Fruit fly (Drosophila melanogaster): Measurements from ENCODE around the gene cnc.

cnc gene

DNA sequence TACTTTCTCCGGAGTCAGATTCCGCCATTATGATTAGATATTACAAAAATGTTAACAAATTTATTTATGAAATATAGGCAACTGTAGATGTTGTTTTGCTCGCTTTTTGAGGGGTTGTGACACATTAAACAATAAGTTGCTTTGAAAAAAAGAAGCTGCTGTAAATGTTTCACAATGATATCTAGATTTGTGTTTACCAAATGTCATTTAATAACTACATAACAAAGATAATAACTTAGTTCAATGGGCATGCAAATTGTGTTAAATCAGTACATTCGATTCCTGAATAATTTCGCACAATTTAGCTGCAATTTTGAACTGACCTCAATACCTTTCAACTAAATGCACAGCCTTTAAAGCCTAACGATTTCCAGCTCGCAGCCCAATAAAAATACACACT, 22.6 kb downstream of the cnc start, which contains the start of gene fzo:
TSS of gene fzo (minus strand) at position 101 of the 400 bp plus-strand sequence.
- no peak for TF ChIP-seq psq (optimal IDR thresholded peaks at IDR 0.05)
- no peak for TF ChIP-seq Dll (optimal IDR thresholded peaks at IDR 0.05)
- TF ChIP-seq EcR (GFP tag; optimal IDR thresholded peaks at IDR 0.05), result no peak
- no peak for TF ChIP-seq usp (GFP tag; optimal IDR thresholded peaks at IDR 0.05)
- no peak for TF ChIP-seq pan (optimal IDR thresholded peaks at IDR 0.05)
- TF ChIP-seq CG8478 (optimal IDR thresholded peaks at IDR 0.05), result no peak

DNA sequence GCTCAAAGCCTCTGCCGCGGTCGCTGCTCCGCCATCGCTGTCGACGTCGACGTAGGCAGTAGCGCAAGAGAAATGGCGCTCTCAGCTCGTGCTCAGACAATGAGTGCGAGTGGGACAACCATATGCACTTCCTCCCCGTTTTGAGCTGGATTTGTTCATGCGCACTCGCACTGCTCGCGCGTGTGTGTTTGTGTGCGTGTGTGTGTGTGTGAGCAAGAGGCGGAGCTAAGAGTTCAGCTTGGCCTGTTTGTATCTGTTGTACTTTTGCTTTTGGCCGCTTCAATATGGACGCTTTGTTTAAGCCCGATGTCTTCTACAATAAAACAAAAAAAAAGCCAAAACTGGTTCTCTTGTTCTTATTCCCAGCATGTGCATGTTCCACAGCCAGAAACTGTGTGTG, 25.4 kb downstream of the cnc start:
- TF ChIP-seq CG8478 (optimal IDR thresholded peaks at IDR 0.05) (peak; percentile 41), Dll (optimal IDR thresholded peaks at IDR 0.05) (peak; percentile 25), usp (GFP tag; optimal IDR thresholded peaks at IDR 0.05) (no peak)

DNA sequence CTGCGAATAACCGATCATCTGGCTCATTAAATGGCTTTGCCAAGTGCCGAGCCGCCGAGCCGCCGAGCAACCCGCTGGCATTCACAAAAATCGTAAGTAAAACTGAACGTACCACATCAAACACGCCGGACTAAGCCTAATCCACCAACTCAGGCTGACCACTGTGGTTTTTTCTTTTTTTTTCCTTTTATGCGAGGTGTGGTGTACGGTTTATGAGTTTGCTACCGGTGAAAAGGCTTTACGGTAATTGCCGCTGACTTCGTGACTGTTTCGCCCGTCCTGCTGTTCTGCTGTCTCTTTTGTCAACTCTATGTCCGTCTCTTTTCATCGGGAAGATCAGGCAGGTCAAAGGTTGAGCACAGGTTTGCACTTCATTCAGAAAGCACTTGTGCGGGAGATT, 30.8 kb downstream of the cnc start:
- TF ChIP-seq CG8478 (optimal IDR thresholded peaks at IDR 0.05), result no peak
- TF ChIP-seq Dll (optimal IDR thresholded peaks at IDR 0.05), result no peak
- TF ChIP-seq pan (optimal IDR thresholded peaks at IDR 0.05), result no peak
- no peak for TF ChIP-seq usp (GFP tag; optimal IDR thresholded peaks at IDR 0.05)
- no peak for TF ChIP-seq psq (optimal IDR thresholded peaks at IDR 0.05)
- TF ChIP-seq EcR (GFP tag; optimal IDR thresholded peaks at IDR 0.05), result no peak

DNA sequence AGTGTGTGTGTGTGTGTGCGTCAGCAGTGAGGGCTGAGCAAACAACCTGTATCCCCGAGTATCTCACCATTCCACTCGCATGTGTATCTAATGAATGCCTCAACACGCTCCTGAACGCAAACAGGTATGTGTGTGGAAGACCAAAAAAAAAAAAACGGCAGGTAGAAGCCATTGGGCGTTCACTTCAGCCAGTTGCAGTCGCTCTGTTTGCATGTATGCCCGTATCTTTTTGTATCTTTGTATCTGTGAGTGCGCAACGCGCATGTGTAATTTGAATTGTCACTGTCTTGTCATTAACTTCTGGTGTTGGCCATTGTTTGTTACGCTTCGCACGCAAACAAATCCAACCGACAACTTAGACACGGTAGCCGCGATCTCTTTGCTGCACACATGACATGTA, 33.1 kb downstream of the cnc start:
- TF ChIP-seq pan (optimal IDR thresholded peaks at IDR 0.05) (no peak), EcR (GFP tag; optimal IDR thresholded peaks at IDR 0.05) (no peak), Dll (optimal IDR thresholded peaks at IDR 0.05) (no peak), CG8478 (optimal IDR thresholded peaks at IDR 0.05) (no peak), usp (GFP tag; optimal IDR thresholded peaks at IDR 0.05) (no peak), psq (optimal IDR thresholded peaks at IDR 0.05) (no peak)

DNA sequence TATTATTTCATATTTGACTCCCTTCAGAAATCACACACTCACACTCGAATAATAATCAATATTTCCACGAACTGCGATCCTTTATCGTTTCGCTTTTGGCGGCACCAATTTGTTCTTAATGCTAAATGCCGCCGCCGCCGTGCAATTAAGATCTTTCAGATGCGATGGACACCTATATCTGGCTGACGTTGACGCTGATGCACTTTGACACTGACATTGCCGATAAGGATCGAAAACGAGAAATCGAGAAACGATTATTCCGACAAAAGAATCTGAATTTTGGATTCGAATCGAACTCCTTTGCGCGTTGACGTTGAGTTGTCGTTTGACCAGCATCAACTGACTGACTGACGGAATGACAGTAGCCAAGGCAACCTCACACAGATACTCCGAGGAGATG, 33.5 kb downstream of the cnc start:
- TF ChIP-seq usp (GFP tag; optimal IDR thresholded peaks at IDR 0.05) (no peak), EcR (GFP tag; optimal IDR thresholded peaks at IDR 0.05) (no peak), psq (optimal IDR thresholded peaks at IDR 0.05) (no peak), Dll (optimal IDR thresholded peaks at IDR 0.05) (no peak), CG8478 (optimal IDR thresholded peaks at IDR 0.05) (no peak), pan (optimal IDR thresholded peaks at IDR 0.05) (no peak)

DNA sequence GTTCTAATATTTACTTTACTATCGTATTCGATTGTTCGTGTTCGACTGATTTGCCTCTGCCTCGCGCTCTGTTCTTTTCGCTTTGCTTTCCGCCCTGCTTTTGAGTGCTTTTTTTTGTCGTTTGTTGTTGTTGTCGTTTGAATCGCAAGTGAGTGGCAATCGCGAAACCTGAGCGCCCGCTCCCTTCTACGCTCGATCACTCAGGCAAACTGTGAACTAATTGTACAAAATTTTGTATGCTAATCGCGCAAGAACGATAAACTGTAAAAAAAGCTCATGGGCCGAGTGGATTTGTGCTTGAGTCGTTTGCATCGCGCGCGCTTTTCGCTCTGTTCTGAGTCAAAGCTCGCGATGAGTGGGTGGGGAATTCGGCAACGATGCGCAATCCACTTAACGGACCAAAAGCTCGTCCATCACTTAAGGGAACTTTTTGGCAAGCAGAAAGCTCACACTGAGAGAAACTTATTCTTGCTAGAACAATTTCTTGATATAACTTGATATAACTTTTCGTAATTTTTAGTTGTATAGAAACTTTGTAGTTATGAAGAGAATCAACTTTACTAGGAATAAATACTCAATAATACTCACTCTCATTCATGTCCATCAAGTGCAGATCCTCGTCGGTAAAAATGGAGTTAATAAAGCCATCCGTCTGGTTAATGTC, 35.3 kb downstream of the cnc start:
- no peak for TF ChIP-seq usp (GFP tag; optimal IDR thresholded peaks at IDR 0.05)
- TF ChIP-seq pan (optimal IDR thresholded peaks at IDR 0.05), result no peak
- no peak for TF ChIP-seq CG8478 (optimal IDR thresholded peaks at IDR 0.05)
- no peak for TF ChIP-seq Dll (optimal IDR thresholded peaks at IDR 0.05)
- TF ChIP-seq EcR (GFP tag; optimal IDR thresholded peaks at IDR 0.05), result no peak
- TF ChIP-seq psq (optimal IDR thresholded peaks at IDR 0.05), result no peak

DNA sequence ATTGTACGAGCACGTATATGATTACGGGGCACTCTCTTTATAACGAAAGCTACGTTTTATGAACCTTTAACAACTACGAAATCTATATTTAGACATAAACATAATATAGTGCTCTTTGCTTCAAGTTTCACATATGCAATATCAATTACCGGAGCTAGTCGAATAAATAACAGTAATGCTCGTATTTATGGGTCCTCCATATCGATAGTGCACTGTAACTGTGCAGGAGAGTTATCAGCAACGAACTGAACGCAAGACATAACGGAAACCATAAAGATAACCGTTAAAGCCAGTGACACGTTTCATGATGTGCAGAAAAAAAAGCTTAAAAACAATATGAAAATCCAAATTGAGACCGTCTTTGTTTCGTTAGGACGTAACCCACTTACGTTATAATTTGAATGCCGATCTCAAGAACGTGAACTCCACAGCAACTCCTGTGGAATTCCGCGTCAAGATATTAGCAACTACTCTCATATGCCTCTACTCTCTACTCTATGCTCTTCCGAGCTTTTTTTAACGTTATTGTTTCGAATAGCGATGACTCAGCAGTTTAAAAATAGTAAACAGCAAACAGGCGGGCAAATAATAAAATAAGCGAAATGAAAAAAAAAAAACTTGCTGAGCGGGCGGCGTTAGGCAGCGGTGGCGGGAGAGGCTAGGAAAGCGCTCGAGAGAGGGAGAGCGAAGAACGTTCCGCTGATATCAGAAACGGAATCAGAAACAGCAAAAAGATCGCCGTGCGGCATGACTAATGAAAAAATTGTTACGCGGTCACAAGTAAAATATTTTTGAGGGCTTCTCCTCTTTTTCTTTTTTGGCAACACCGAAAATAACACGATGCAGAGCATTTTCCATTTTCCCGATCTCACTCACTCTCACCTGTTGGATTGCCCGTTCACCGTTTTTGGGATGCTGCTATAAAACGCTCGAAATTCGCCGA, 36.3 kb downstream of the cnc start:
- TF ChIP-seq Dll (optimal IDR thresholded peaks at IDR 0.05), result no peak
- no peak for TF ChIP-seq psq (optimal IDR thresholded peaks at IDR 0.05)
- no peak for TF ChIP-seq EcR (GFP tag; optimal IDR thresholded peaks at IDR 0.05)
- no peak for TF ChIP-seq usp (GFP tag; optimal IDR thresholded peaks at IDR 0.05)
- no peak for TF ChIP-seq pan (optimal IDR thresholded peaks at IDR 0.05)

DNA sequence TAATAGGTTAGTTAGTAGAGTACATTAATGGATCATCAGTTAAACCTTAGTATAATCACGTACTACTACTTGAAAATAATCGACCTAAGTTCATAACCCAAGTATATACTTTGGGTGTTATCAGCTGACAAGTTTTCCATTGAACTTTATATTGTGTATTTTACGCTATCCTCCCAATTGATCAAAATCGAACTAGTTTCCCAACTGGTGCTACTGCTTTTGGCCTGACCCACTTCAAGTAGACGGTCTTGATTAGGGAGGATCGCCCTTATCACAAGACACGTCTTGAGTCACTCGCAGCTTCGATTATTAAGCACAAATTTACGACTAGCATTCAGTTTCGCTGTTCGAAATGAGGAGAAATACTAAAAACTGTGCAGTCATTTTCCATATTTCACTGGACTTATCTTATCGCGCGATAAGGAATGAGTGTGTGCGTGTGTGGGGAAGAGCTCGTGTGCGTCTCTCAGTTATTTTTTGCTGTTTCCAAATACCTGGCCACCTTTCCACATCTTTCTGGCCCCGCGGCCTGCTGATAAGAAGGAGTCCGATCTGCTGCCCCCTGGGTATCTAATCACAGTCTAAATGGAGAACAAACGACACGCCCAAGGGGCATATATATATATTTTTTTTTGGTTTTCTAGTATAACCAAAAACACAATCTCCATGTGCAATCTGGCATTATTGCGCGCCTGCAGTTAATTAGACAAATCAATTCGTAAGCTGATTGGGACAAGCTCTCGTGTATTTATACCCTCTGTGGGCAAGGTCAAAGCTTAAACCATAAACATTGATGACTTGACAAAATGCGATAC, 37.2 kb downstream of the cnc start:
- TF ChIP-seq psq (optimal IDR thresholded peaks at IDR 0.05) (no peak), CG8478 (optimal IDR thresholded peaks at IDR 0.05) (no peak), pan (optimal IDR thresholded peaks at IDR 0.05) (no peak), EcR (GFP tag; optimal IDR thresholded peaks at IDR 0.05) (no peak), usp (GFP tag; optimal IDR thresholded peaks at IDR 0.05) (no peak), Dll (optimal IDR thresholded peaks at IDR 0.05) (no peak)

DNA sequence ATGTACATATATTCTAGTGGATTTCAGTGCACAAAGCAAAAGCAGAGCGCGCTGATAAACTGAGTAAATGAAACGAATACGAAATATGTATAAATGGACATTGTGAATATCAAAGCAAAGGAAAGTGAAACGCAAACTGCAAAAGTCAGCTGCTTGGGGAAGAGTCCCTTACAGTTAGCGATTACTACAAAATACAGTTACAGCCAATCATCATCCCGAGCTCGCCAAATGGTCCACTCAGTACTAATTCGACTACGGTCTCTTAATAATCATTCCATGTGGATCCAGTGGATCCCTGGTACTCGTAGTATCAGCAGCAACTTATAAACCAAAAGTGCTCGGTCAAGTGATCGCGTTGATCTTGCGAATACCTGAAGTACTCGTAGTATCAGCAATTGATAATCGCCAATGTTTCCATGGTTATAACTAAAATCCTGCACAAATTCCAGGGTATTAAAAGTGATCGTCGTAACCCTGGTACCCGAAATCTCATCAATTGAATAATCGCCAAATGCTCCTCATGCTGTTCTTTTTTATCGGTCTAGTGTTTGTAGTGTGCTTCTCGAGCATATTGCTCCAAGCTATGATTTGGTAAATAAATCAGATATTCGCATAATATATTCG, 44.7 kb downstream of the cnc start:
- no peak for TF ChIP-seq CG8478 (optimal IDR thresholded peaks at IDR 0.05)
- TF ChIP-seq Dll (optimal IDR thresholded peaks at IDR 0.05), result no peak
- TF ChIP-seq EcR (GFP tag; optimal IDR thresholded peaks at IDR 0.05), result no peak
- no peak for TF ChIP-seq pan (optimal IDR thresholded peaks at IDR 0.05)
- TF ChIP-seq psq (optimal IDR thresholded peaks at IDR 0.05), result no peak
- TF ChIP-seq usp (GFP tag; optimal IDR thresholded peaks at IDR 0.05), result no peak

DNA sequence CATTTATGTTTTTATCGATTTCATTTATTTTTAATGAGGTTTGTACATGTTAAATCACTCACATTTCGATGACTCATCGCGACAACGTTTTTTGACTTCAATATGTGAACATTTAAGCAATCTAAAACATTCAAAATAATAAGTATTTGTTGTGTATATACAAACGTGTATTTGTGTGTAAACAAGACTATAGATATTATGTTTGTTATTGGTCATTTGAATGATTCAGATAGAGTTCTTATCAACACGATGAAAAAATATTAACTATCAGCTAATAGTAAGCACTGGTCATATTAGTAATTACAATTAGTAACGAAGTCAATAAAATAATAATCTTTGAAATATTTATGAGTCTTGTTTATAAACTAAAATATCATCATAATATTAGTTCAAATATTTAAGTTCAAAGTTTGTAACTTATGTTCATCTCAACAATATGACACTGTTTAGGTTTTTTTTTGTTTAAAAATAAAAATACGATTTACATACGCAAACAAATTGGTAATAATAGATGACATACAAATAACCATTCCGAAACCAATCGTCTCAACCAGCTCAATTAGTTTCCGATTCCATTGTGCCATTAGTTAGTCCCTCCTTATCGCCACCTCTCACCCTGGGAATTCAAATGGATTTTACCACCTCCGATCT, 45.4 kb downstream of the cnc start:
- no peak for TF ChIP-seq usp (GFP tag; optimal IDR thresholded peaks at IDR 0.05)
- TF ChIP-seq EcR (GFP tag; optimal IDR thresholded peaks at IDR 0.05), result no peak
- no peak for TF ChIP-seq Dll (optimal IDR thresholded peaks at IDR 0.05)
- no peak for TF ChIP-seq CG8478 (optimal IDR thresholded peaks at IDR 0.05)
- TF ChIP-seq psq (optimal IDR thresholded peaks at IDR 0.05), result no peak
- no peak for TF ChIP-seq pan (optimal IDR thresholded peaks at IDR 0.05)

DNA sequence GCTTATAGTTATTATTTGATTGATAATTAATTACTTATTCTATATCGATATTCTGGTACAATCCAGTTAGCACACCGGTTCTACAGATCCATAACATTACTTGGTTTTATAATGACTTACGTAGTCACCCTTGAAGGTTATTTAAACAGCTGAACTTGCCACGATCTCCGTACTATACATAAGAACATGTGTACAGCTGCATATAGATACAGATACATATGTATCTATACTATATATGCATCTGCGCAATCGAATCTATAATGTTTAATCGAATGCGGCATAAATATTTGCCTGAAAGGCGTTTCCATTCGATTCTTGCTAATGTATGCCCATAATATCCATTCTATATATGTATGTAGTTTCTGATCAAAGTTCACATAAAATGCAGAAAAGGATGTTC, 47.2 kb downstream of the cnc start:
- TF ChIP-seq pan (optimal IDR thresholded peaks at IDR 0.05), result no peak
- TF ChIP-seq Dll (optimal IDR thresholded peaks at IDR 0.05), result no peak

Measured in whole organism.